Fruit fly (Drosophila melanogaster) whole organism, prepupa: Measurements from ENCODE around the gene CG15142.

ENCODE experiments used
- Blimp-1 ChIP-seq: fragments of 200-800 bp; sonication (Bioruptor generic); optimal IDR thresholded peaks from 3 replicates; lab custom pipeline; 2017; ENCODE audit warnings: missing biosample characterization, missing genetic modification characterization, mild to moderate bottlenecking, moderate library complexity, missing genetic modification reagents
- CG10669 ChIP-seq: fragments of 200-800 bp; sonication (Bioruptor generic); optimal IDR thresholded peaks from 3 replicates; lab custom pipeline; 2018; ENCODE audit warnings: missing biosample characterization, mild to moderate bottlenecking, missing genetic modification characterization, moderate library complexity
- CG11294 ChIP-seq: fragments of 200-800 bp; sonication (Bioruptor generic); IDR thresholded peaks from 2 replicates; pipeline ENCODE4 v1.3.6; 2022; ENCODE audit warnings: missing biosample characterization, missing genetic modification characterization
- CG11762 ChIP-seq: fragments of 200-800 bp; sonication (Bioruptor generic); optimal IDR thresholded peaks from 3 replicates; lab custom pipeline; 2016; ENCODE audit warnings: missing biosample characterization, missing genetic modification characterization; ENCODE audit not compliant: insufficient read depth
- CG11902 ChIP-seq: fragments of 200-800 bp; sonication (Bioruptor generic); optimal IDR thresholded peaks from 3 replicates; lab custom pipeline; 2016; ENCODE audit warnings: missing biosample characterization, missing genetic modification characterization
- CG15336 ChIP-seq: fragments of 200-800 bp; sonication (Bioruptor generic); IDR thresholded peaks from 2 replicates; pipeline ENCODE4 v1.3.6; 2022; ENCODE audit warnings: missing biosample characterization, missing genetic modification characterization
- CG1621 ChIP-seq: fragments of 200-800 bp; sonication (Bioruptor generic); optimal IDR thresholded peaks from 3 replicates; lab custom pipeline; 2018; ENCODE audit warnings: missing biosample characterization, mild to moderate bottlenecking, missing genetic modification characterization
- CG16779 ChIP-seq: fragments of 200-800 bp; sonication (Bioruptor generic); optimal IDR thresholded peaks from 3 replicates; lab custom pipeline; 2017; ENCODE audit warnings: missing biosample characterization, mild to moderate bottlenecking, missing genetic modification characterization
- CG3032 ChIP-seq: fragments of 200-800 bp; optimal IDR thresholded peaks from 2 replicates; lab custom pipeline; 2019; ENCODE audit warnings: missing biosample characterization, mild to moderate bottlenecking, missing genetic modification characterization, moderate library complexity
- CG31627 ChIP-seq: fragments of 200-800 bp; sonication (Bioruptor generic); optimal IDR thresholded peaks from 3 replicates; lab custom pipeline; 2016; ENCODE audit warnings: missing biosample characterization, missing genetic modification characterization
- CG32006 ChIP-seq: fragments of 200-800 bp; sonication (Bioruptor generic); optimal IDR thresholded peaks from 3 replicates; lab custom pipeline; 2017; ENCODE audit warnings: missing biosample characterization, mild to moderate bottlenecking, missing genetic modification characterization
- CG3919 ChIP-seq: fragments of 200-800 bp; sonication (Bioruptor generic); optimal IDR thresholded peaks from 3 replicates; lab custom pipeline; 2016; ENCODE audit warnings: missing biosample characterization, missing genetic modification characterization
- CG4318 ChIP-seq: fragments of 200-800 bp; sonication (Bioruptor generic); optimal IDR thresholded peaks from 3 replicates; lab custom pipeline; 2017; ENCODE audit warnings: missing biosample characterization, mild to moderate bottlenecking, missing genetic modification characterization
- CG6163 ChIP-seq: fragments of 200-800 bp; sonication (Bioruptor generic); IDR thresholded peaks from 3 replicates; pipeline ENCODE4 v1.3.6; 2022; ENCODE audit warnings: missing biosample characterization, missing genetic modification characterization
- CG6276 ChIP-seq: fragments of 200-800 bp; sonication (Bioruptor generic); optimal IDR thresholded peaks from 2 replicates; lab custom pipeline; 2017; ENCODE audit warnings: missing biosample characterization, mild to moderate bottlenecking, missing genetic modification characterization
- CG6792 ChIP-seq: fragments of 200-800 bp; sonication (Bioruptor generic); optimal IDR thresholded peaks from 3 replicates; lab custom pipeline; 2016; ENCODE audit warnings: missing biosample characterization, missing genetic modification characterization
- CG6808 ChIP-seq: fragments of 200-800 bp; sonication (Bioruptor generic); optimal IDR thresholded peaks from 3 replicates; lab custom pipeline; 2017; ENCODE audit warnings: missing biosample characterization, missing genetic modification characterization, mild to moderate bottlenecking, moderate library complexity, missing genetic modification reagents
- CG7368 ChIP-seq: fragments of 200-800 bp; sonication (Bioruptor generic); optimal IDR thresholded peaks from 3 replicates; lab custom pipeline; 2016; ENCODE audit warnings: missing biosample characterization, missing genetic modification characterization
- CG8632 ChIP-seq: fragments of 200-800 bp; sonication (Bioruptor generic); optimal IDR thresholded peaks from 3 replicates; lab custom pipeline; 2016; ENCODE audit warnings: missing biosample characterization, missing genetic modification characterization
- CG9139 ChIP-seq: fragments of 200-800 bp; sonication (Bioruptor generic); optimal IDR thresholded peaks from 3 replicates; lab custom pipeline; 2017; ENCODE audit warnings: missing biosample characterization, mild to moderate bottlenecking, missing genetic modification characterization
- Eip93F ChIP-seq: fragments of 200-800 bp; sonication (Bioruptor generic); optimal IDR thresholded peaks from 2 replicates; lab custom pipeline; 2016; ENCODE audit warnings: missing biosample characterization, mild to moderate bottlenecking, missing genetic modification characterization
- Hr39 ChIP-seq: fragments of 200-800 bp; sonication (Bioruptor generic); optimal IDR thresholded peaks from 2 replicates; lab custom pipeline; 2016; ENCODE audit warnings: missing biosample characterization, missing genetic modification characterization
- Lpt ChIP-seq: fragments of 200-800 bp; sonication (Bioruptor generic); optimal IDR thresholded peaks from 3 replicates; lab custom pipeline; 2016; ENCODE audit warnings: missing biosample characterization, missing genetic modification characterization
- Met ChIP-seq: fragments of 200-800 bp; sonication (Bioruptor generic); optimal IDR thresholded peaks from 3 replicates; lab custom pipeline; 2016; ENCODE audit warnings: missing biosample characterization, missing genetic modification characterization
- OdsH ChIP-seq: fragments of 200-800 bp; sonication (Bioruptor generic); optimal IDR thresholded peaks from 3 replicates; lab custom pipeline; 2016; ENCODE audit warnings: missing biosample characterization, missing genetic modification characterization
- Smox ChIP-seq: fragments of 200-800 bp; sonication (Bioruptor generic); optimal IDR thresholded peaks from 3 replicates; lab custom pipeline; 2016; ENCODE audit warnings: missing biosample characterization, missing genetic modification characterization
- Sox102F ChIP-seq: fragments of 200-800 bp; sonication (Bioruptor generic); optimal IDR thresholded peaks from 2 replicates; lab custom pipeline; 2016; ENCODE audit warnings: missing biosample characterization, mild to moderate bottlenecking, missing genetic modification characterization
- Sox14 ChIP-seq: fragments of 200-800 bp; sonication (Bioruptor generic); optimal IDR thresholded peaks from 3 replicates; lab custom pipeline; 2016; ENCODE audit warnings: missing biosample characterization, missing genetic modification characterization
- Sox15 ChIP-seq: fragments of 200-800 bp; sonication (Bioruptor generic); optimal IDR thresholded peaks from 3 replicates; lab custom pipeline; 2016; ENCODE audit warnings: missing biosample characterization, missing genetic modification characterization
- cyc ChIP-seq: fragments of 200-800 bp; sonication (Bioruptor generic); optimal IDR thresholded peaks from 3 replicates; lab custom pipeline; 2016; ENCODE audit warnings: missing biosample characterization, missing genetic modification characterization
- eg ChIP-seq: fragments of 200-800 bp; sonication (Bioruptor generic); IDR thresholded peaks from 3 replicates; pipeline ENCODE4 v1.3.6; 2022; ENCODE audit warnings: missing biosample characterization, missing genetic modification characterization
- esn ChIP-seq: fragments of 200-800 bp; sonication (Bioruptor generic); optimal IDR thresholded peaks from 2 replicates; lab custom pipeline; 2016; ENCODE audit warnings: missing biosample characterization, mild to moderate bottlenecking, missing genetic modification characterization, moderate library complexity
- fkh ChIP-seq: fragments of 200-800 bp; sonication (Bioruptor generic); optimal IDR thresholded peaks from 3 replicates; lab custom pipeline; 2017; ENCODE audit warnings: missing biosample characterization, mild to moderate bottlenecking, missing genetic modification characterization, moderate library complexity
- lz ChIP-seq: fragments of 200-800 bp; sonication (Bioruptor generic); optimal IDR thresholded peaks from 3 replicates; lab custom pipeline; 2016; ENCODE audit warnings: missing biosample characterization, missing genetic modification characterization
- pdm3 ChIP-seq: fragments of 200-800 bp; sonication (Bioruptor generic); optimal IDR thresholded peaks from 3 replicates; lab custom pipeline; 2016; ENCODE audit warnings: missing biosample characterization, missing genetic modification characterization
- salr ChIP-seq, 2 experiments: fragments of 200-800 bp; sonication (Bioruptor generic); optimal IDR thresholded peaks; 3 replicates each; lab custom pipeline; 2016 to 2018; ENCODE audit warnings: missing biosample characterization in 2 of 2, missing genetic modification characterization in 2 of 2, mild to moderate bottlenecking in 1 of 2
- ss ChIP-seq, 2 experiments: fragments of 200-800 bp; sonication (Bioruptor generic); optimal IDR thresholded peaks; 2 replicates in 1 of 2; 3 replicates in 1 of 2; lab custom pipeline; 2017 to 2018; ENCODE audit warnings: mild to moderate bottlenecking in 2 of 2, missing biosample characterization in 2 of 2, missing genetic modification characterization in 2 of 2, moderate library complexity in 1 of 2
- svp ChIP-seq: fragments of 200-800 bp; sonication (Bioruptor generic); peaks from one replicate; lab custom pipeline; 2016; ENCODE audit warnings: missing biosample characterization, missing genetic modification characterization
- vri ChIP-seq: fragments of 200-800 bp; sonication (Bioruptor generic); optimal IDR thresholded peaks from 3 replicates; lab custom pipeline; 2016; ENCODE audit warnings: missing biosample characterization, mild to moderate bottlenecking, missing genetic modification characterization

CG15142 gene

dm6 chr2L:17450505-17451415 lies 47.9 kb downstream of the CG15142 start (continued):
- TF ChIP-seq pdm3 (GFP tag; lab: Kevin White, UChicago) = peak; percentile 78
- TF ChIP-seq vri (GFP tag; lab: Kevin White, UChicago) = peak; percentile 31
- peak; percentile 3 to 58 for TF ChIP-seq ss (GFP tag; optimal IDR thresholded peaks at IDR 0.05; lab: Kevin White, UChicago)
- TF ChIP-seq CG11762 (GFP tag; lab: Kevin White, UChicago) = peak; percentile 62
- TF ChIP-seq CG6792 = peak; percentile 77
- peak; percentile 53 for TF ChIP-seq Sox15 (GFP tag; lab: Kevin White, UChicago)
- TF ChIP-seq CG6163 (GFP tag; lab: Robert Waterston, UW) = no peak; the same call in 2 of the 3 replicates
- peak; percentile 38 for TF ChIP-seq Blimp-1 (GFP tag; lab: Kevin White, UChicago)
- peak; percentile 82 for TF ChIP-seq Smox (GFP tag; lab: Kevin White, UChicago)
- TF ChIP-seq CG3032 (tag; lab: Kevin White, UChicago) = peak; percentile 63
- peak; percentile 80 for TF ChIP-seq CG32006
- no peak; the same call in 2 of the 3 replicates for TF ChIP-seq eg (GFP tag; lab: Robert Waterston, UW)
- peak; percentile 62 for TF ChIP-seq CG16779 (tag; lab: Kevin White, UChicago)
- peak; percentile 71 for TF ChIP-seq CG10669 (GFP tag; lab: Kevin White, UChicago)
- peak; percentile 88 for TF ChIP-seq svp (GFP tag; lab: Kevin White, UChicago)
- peak; percentile 70 for TF ChIP-seq CG31627
- peak; percentile 86 for TF ChIP-seq esn
- no peak for TF ChIP-seq CG9139
- peak; percentile 74 for TF ChIP-seq CG8632
- peak; percentile 78 for TF ChIP-seq CG3919 (GFP tag; lab: Kevin White, UChicago)
- TF ChIP-seq CG7368 (GFP tag; lab: Kevin White, UChicago) = peak; percentile 65
- peak; percentile 74 for TF ChIP-seq lz
- peak; percentile 67 for TF ChIP-seq Sox102F (GFP tag; lab: Kevin White, UChicago)
- TF ChIP-seq salr (GFP tag; optimal IDR thresholded peaks at IDR 0.05; lab: Kevin White, UChicago) = peak; percentile 32 to 72
- TF ChIP-seq CG15336 (GFP tag; lab: Robert Waterston, UW) = no peak; the same call in 1 of the 2 replicates
- TF ChIP-seq CG6276 = peak; percentile 69
- TF ChIP-seq CG6808 = peak; percentile 61
- no peak for TF ChIP-seq Eip93F (GFP tag; lab: Kevin White, UChicago)
- TF ChIP-seq Met (GFP tag; lab: Kevin White, UChicago) = peak; percentile 81
- peak; percentile 10 for TF ChIP-seq fkh (GFP tag; lab: Kevin White, UChicago)
- peak; percentile 83 for TF ChIP-seq OdsH (GFP tag; lab: Kevin White, UChicago)
- TF ChIP-seq CG11902 (GFP tag; lab: Kevin White, UChicago) = peak; percentile 18
- TF ChIP-seq Lpt (GFP tag; lab: Kevin White, UChicago) = peak; percentile 55
- TF ChIP-seq CG1621 (tag; lab: Kevin White, UChicago) = peak; percentile 35
- TF ChIP-seq Sox14 (GFP tag; lab: Kevin White, UChicago) = peak; percentile 76
- TF ChIP-seq cyc (GFP tag; lab: Kevin White, UChicago) = peak; percentile 65
- TF ChIP-seq CG4318 (GFP tag; lab: Kevin White, UChicago) = peak; percentile 47
- TF ChIP-seq Hr39 (GFP tag; lab: Kevin White, UChicago) = peak; percentile 72
- TF ChIP-seq CG11294 (GFP tag; lab: Robert Waterston, UW) = no peak; the same call in 1 of the 2 replicates
